Worm (Caenorhabditis elegans) whole organism, midembryonic: Measurements from ENCODE around the gene mig-39.

Experiments used
- T22C8.4 ChIP-seq: fragments of 200-800 bp; sonication (Bioruptor generic); IDR thresholded peaks from 2 replicates; pipeline ENCODE4 v1.3.6; 2022; ENCODE audit warnings: missing genetic modification characterization, missing compliant biosample characterization
- cog-1 ChIP-seq: sonication (generic microtip); optimal IDR thresholded peaks from 2 replicates; lab custom pipeline; 2016; ENCODE audit warnings: missing genetic modification characterization, missing compliant biosample characterization
- flt-1 ChIP-seq: fragments of 200-800 bp; sonication (Bioruptor generic); IDR thresholded peaks from 2 replicates; pipeline ENCODE4 v1.3.6; 2022; ENCODE audit warnings: missing genetic modification characterization, missing compliant biosample characterization
- klf-2 ChIP-seq: fragments of 200-800 bp; sonication (Bioruptor generic); conservative IDR thresholded peaks from 2 replicates; pipeline ENCODE4 v1.3.6; 2022; ENCODE audit warnings: missing genetic modification reagents, missing genetic modification characterization, missing compliant biosample characterization
- med-1 ChIP-seq: sonication (generic microtip); optimal IDR thresholded peaks from 2 replicates; lab custom pipeline; 2017; ENCODE audit warnings: missing genetic modification characterization, mild to moderate bottlenecking, missing compliant biosample characterization, antibody characterized with exemption, missing genetic modification reagents; ENCODE audit not compliant: insufficient read depth
- ref-1 ChIP-seq: fragments of 200-800 bp; sonication (Bioruptor generic); conservative IDR thresholded peaks from 2 replicates; pipeline ENCODE4 v1.3.6; 2022; ENCODE audit warnings: missing genetic modification reagents, missing genetic modification characterization, missing compliant biosample characterization
- tab-1 ChIP-seq: fragments of 200-800 bp; sonication (Bioruptor generic); IDR thresholded peaks from 2 replicates; pipeline ENCODE4 v1.3.6; 2022; ENCODE audit warnings: missing genetic modification characterization, missing compliant biosample characterization
- ztf-23 ChIP-seq: fragments of 200-800 bp; sonication (Bioruptor generic); IDR thresholded peaks from 2 replicates; pipeline ENCODE4 v1.3.6; 2022; ENCODE audit warnings: missing genetic modification reagents, missing genetic modification characterization, missing compliant biosample characterization
- ztf-29 ChIP-seq: fragments of 200-800 bp; sonication (Bioruptor generic); IDR thresholded peaks from 2 replicates; pipeline ENCODE4 v1.3.6; 2022; ENCODE audit warnings: missing genetic modification reagents, missing genetic modification characterization, missing compliant biosample characterization

Gene mig-39

ce11 chrIII:8451181-8451580, 15.7 kb upstream of the mig-39 start:
- TF ChIP-seq ref-1 (GFP tag; lab: Robert Waterston, UW) = no peak
- no peak for TF ChIP-seq med-1 (GFP tag; lab: Kevin White, UChicago)
- TF ChIP-seq klf-2 (GFP tag; lab: Robert Waterston, UW) = no peak
- no peak for TF ChIP-seq ztf-23 (GFP tag; lab: Robert Waterston, UW)
- no peak for TF ChIP-seq cog-1 (tag; lab: Kevin White, UChicago)
- TF ChIP-seq tab-1 (GFP tag; lab: Robert Waterston, UW) = no peak
- no peak for TF ChIP-seq T22C8.4
- TF ChIP-seq flt-1 = no peak
- no peak for TF ChIP-seq ztf-29 (GFP tag; lab: Robert Waterston, UW)

ce11 chrIII:8457605-8458004, 9.2 kb upstream of the mig-39 start:
- TF ChIP-seq ztf-29 (GFP tag; lab: Robert Waterston, UW) = no peak
- no peak for TF ChIP-seq ztf-23 (GFP tag; lab: Robert Waterston, UW)
- no peak for TF ChIP-seq T22C8.4
- no peak for TF ChIP-seq flt-1
- no peak for TF ChIP-seq klf-2 (GFP tag; lab: Robert Waterston, UW)

ce11 chrIII:8461410-8461809, 5.4 kb upstream of the mig-39 start:
- TF ChIP-seq klf-2 (GFP tag; lab: Robert Waterston, UW) (no peak), ztf-29 (GFP tag; lab: Robert Waterston, UW) (no peak), flt-1 (no peak), med-1 (GFP tag; lab: Kevin White, UChicago) (no peak), cog-1 (tag; lab: Kevin White, UChicago) (no peak), T22C8.4 (no peak), tab-1 (GFP tag; lab: Robert Waterston, UW) (no peak), ztf-23 (GFP tag; lab: Robert Waterston, UW) (no peak), ref-1 (GFP tag; lab: Robert Waterston, UW) (no peak)

- no peak for TF ChIP-seq klf-2 (GFP tag; lab: Robert Waterston, UW)
- TF ChIP-seq cog-1 (tag; lab: Kevin White, UChicago) = no peak
- TF ChIP-seq tab-1 (GFP tag; lab: Robert Waterston, UW) = no peak
- TF ChIP-seq med-1 (GFP tag; lab: Kevin White, UChicago) = no peak
- no peak for TF ChIP-seq ztf-29 (GFP tag; lab: Robert Waterston, UW)
- TF ChIP-seq ref-1 (GFP tag; lab: Robert Waterston, UW) = no peak
- TF ChIP-seq ztf-23 (GFP tag; lab: Robert Waterston, UW) = no peak
- TF ChIP-seq T22C8.4 = no peak
- TF ChIP-seq flt-1 = no peak
These were observed 685 bp downstream of the mig-39 start for ce11 chrIII:8467520-8467919.

ce11 chrIII:8473292-8473691, 6.5 kb downstream of the mig-39 start:
- no peak for TF ChIP-seq T22C8.4
- no peak for TF ChIP-seq ztf-29 (GFP tag; lab: Robert Waterston, UW)
- no peak for TF ChIP-seq tab-1 (GFP tag; lab: Robert Waterston, UW)
- TF ChIP-seq flt-1 = no peak

ce11 chrIII:8479322-8479864, 12.6 kb downstream of the mig-39 start:
- no peak for TF ChIP-seq flt-1
- TF ChIP-seq klf-2 (GFP tag; lab: Robert Waterston, UW) = no peak
- no peak for TF ChIP-seq ztf-23 (GFP tag; lab: Robert Waterston, UW)
- TF ChIP-seq ztf-29 (GFP tag; lab: Robert Waterston, UW) = no peak
- no peak for TF ChIP-seq tab-1 (GFP tag; lab: Robert Waterston, UW)

- no peak for TF ChIP-seq cog-1 (tag; lab: Kevin White, UChicago)
These were observed 13.5 kb downstream of the mig-39 start, which contains the start of gene F42H10.6 for ce11 chrIII:8480355-8480754. F42H10.6 (minus strand) TSS chrIII:8480455.

ce11 chrIII:8483853-8484252, 17.0 kb downstream of the mig-39 start, which contains the start of gene F42H10.3:
F42H10.3 (plus strand) TSS chrIII:8484153.
- TF ChIP-seq med-1 (GFP tag; lab: Kevin White, UChicago) = no peak
- no peak for TF ChIP-seq ztf-23 (GFP tag; lab: Robert Waterston, UW)
- no peak for TF ChIP-seq ztf-29 (GFP tag; lab: Robert Waterston, UW)
- TF ChIP-seq cog-1 (tag; lab: Kevin White, UChicago) = no peak
- no peak for TF ChIP-seq ref-1 (GFP tag; lab: Robert Waterston, UW)
- no peak for TF ChIP-seq tab-1 (GFP tag; lab: Robert Waterston, UW)
- no peak for TF ChIP-seq T22C8.4
- TF ChIP-seq klf-2 (GFP tag; lab: Robert Waterston, UW) = no peak
- no peak for TF ChIP-seq flt-1

ce11 chrIII:8490254-8490653, 23.4 kb downstream of the mig-39 start, which contains the start of the genes ess-2 and F42H10.2:
ess-2 (minus strand) TSS chrIII:8490352.
F42H10.2 (plus strand) TSS chrIII:8490620.
- TF ChIP-seq med-1 (GFP tag; lab: Kevin White, UChicago) (no peak), ref-1 (GFP tag; lab: Robert Waterston, UW) (no peak), ztf-29 (GFP tag; lab: Robert Waterston, UW) (no peak), cog-1 (tag; lab: Kevin White, UChicago) (no peak), ztf-23 (GFP tag; lab: Robert Waterston, UW) (no peak), T22C8.4 (no peak)

- no peak for TF ChIP-seq flt-1
- TF ChIP-seq T22C8.4 = no peak
- TF ChIP-seq tab-1 (GFP tag; lab: Robert Waterston, UW) = no peak
- TF ChIP-seq klf-2 (GFP tag; lab: Robert Waterston, UW) = no peak
These were observed 25.1 kb downstream of the mig-39 start for ce11 chrIII:8491945-8492344.
